Fruit fly (Drosophila melanogaster): Measurements from ENCODE around the gene Unc-76.

Gene Unc-76

dm6 chrX:2050070-2050899, 30.1 kb upstream of the Unc-76 start, which contains the start of gene moody (continued):
- TF ChIP-seq cwo (GFP tag; optimal IDR thresholded peaks at IDR 0.05): peak; percentile 96
- peak; percentile 96 for TF ChIP-seq CG10959 (GFP tag; IDR thresholded peaks at IDR 0.05)
- TF ChIP-seq chn (GFP tag; optimal IDR thresholded peaks at IDR 0.05): peak; percentile 97
- peak in 1 of 2 experiments; percentile 66 for TF ChIP-seq crp (GFP tag; optimal IDR thresholded peaks at IDR 0.05)
- TF ChIP-seq CG9817 (tag; optimal IDR thresholded peaks at IDR 0.05): peak; percentile 97
- peak; percentile 99 for TF ChIP-seq sr (GFP tag; IDR thresholded peaks at IDR 0.05)
- TF ChIP-seq ab (GFP tag; optimal IDR thresholded peaks at IDR 0.05): peak; percentile 89
- TF ChIP-seq CG9797 (GFP tag; optimal IDR thresholded peaks at IDR 0.05): peak; percentile 35
- peak; percentile 100 for TF ChIP-seq slbo (GFP tag; IDR thresholded peaks at IDR 0.05)
- TF ChIP-seq CG30431 (GFP tag; optimal IDR thresholded peaks at IDR 0.05): peak; percentile 95
- peak; percentile 96 for TF ChIP-seq Usf (GFP tag; optimal IDR thresholded peaks at IDR 0.05)
- TF ChIP-seq CG7556 (GFP tag; optimal IDR thresholded peaks at IDR 0.05): peak; percentile 96
- no peak for TF ChIP-seq Hr39 (optimal IDR thresholded peaks at IDR 0.05)
- TF ChIP-seq Xrp1 (GFP tag; IDR thresholded peaks at IDR 0.05): peak; percentile 98
- TF ChIP-seq luna (GFP tag; optimal IDR thresholded peaks at IDR 0.05): peak; percentile 92
- TF ChIP-seq CG17568 (GFP tag; optimal IDR thresholded peaks at IDR 0.05): peak; percentile 93
- peak; percentile 98 for TF ChIP-seq sisA (GFP tag; IDR thresholded peaks at IDR 0.05)
- TF ChIP-seq CG10274 (GFP tag; optimal IDR thresholded peaks at IDR 0.05): peak; percentile 92
- peak; percentile 98 for TF ChIP-seq ara (GFP tag; IDR thresholded peaks at IDR 0.05)
- TF ChIP-seq CG5953 (GFP tag; IDR thresholded peaks at IDR 0.05): peak; percentile 98
- peak; percentile 92 for TF ChIP-seq D19B (GFP tag; optimal IDR thresholded peaks at IDR 0.05)
- peak; percentile 96 for TF ChIP-seq klu (GFP tag; IDR thresholded peaks at IDR 0.05)
- TF ChIP-seq chm (GFP tag; IDR thresholded peaks at IDR 0.05): peak; percentile 99
- peak; percentile 98 for TF ChIP-seq Meics (GFP tag; optimal IDR thresholded peaks at IDR 0.05)
- TF ChIP-seq vfl (GFP tag; optimal IDR thresholded peaks at IDR 0.05): peak; percentile 97
- peak; percentile 28; the same call in 1 of the 2 replicates for TF ChIP-seq Bgb (GFP tag; IDR thresholded peaks at IDR 0.05; ENCODE audit: partially characterized antibody)
- TF ChIP-seq Mes4 (GFP tag; optimal IDR thresholded peaks at IDR 0.05): peak; percentile 95
- peak; percentile 93 for TF ChIP-seq NC2α (GFP tag; optimal IDR thresholded peaks at IDR 0.05)
- peak; percentile 96 for TF ChIP-seq YL-1 (GFP tag; optimal IDR thresholded peaks at IDR 0.05)
- TF ChIP-seq CG4707 (GFP tag; optimal IDR thresholded peaks at IDR 0.05): peak; percentile 87
- TF ChIP-seq CG4404 (GFP tag; IDR thresholded peaks at IDR 0.05): peak; percentile 93
- peak; percentile 97 for TF ChIP-seq CG6272 (GFP tag; IDR thresholded peaks at IDR 0.05)
- no peak for TF ChIP-seq tna (GFP tag; IDR thresholded peaks at IDR 0.05; ENCODE audit: partially characterized antibody)
- peak; percentile 96 for TF ChIP-seq slp2 (GFP tag; optimal IDR thresholded peaks at IDR 0.05)
- TF ChIP-seq slou (GFP tag; optimal IDR thresholded peaks at IDR 0.05): peak; percentile 87
- TF ChIP-seq Neu2 (GFP tag; optimal IDR thresholded peaks at IDR 0.05; ENCODE audit: borderline replicate concordance): peak; percentile 70
- TF ChIP-seq Med (GFP tag): peak; percentile 100
- TF ChIP-seq CG7786 (GFP tag; optimal IDR thresholded peaks at IDR 0.05): peak; percentile 98
- peak; percentile 70 for TF ChIP-seq CG10565 (GFP tag; optimal IDR thresholded peaks at IDR 0.05)
- peak; percentile 78 for TF ChIP-seq Nf-YB (GFP tag; optimal IDR thresholded peaks at IDR 0.05)
- peak; percentile 52; the same call in 2 of the 3 replicates for TF ChIP-seq CG34224 (GFP tag; IDR thresholded peaks at IDR 0.05; ENCODE audit: partially characterized antibody)
- TF ChIP-seq NC2β (GFP tag; optimal IDR thresholded peaks at IDR 0.05): peak; percentile 95
- no peak for TF ChIP-seq Elba2 (GFP tag; optimal IDR thresholded peaks at IDR 0.05)
- no peak for TF ChIP-seq pita (GFP tag; optimal IDR thresholded peaks at IDR 0.05)
- peak; percentile 96 for TF ChIP-seq da (GFP tag; optimal IDR thresholded peaks at IDR 0.05)
- TF ChIP-seq CG12659 (GFP tag; optimal IDR thresholded peaks at IDR 0.05): peak; percentile 98
- TF ChIP-seq grau (tag; optimal IDR thresholded peaks at IDR 0.05): peak; percentile 95
- TF ChIP-seq Sox102F (GFP tag; optimal IDR thresholded peaks at IDR 0.05): peak; percentile 94
- peak; percentile 93 for TF ChIP-seq Gsc (GFP tag; IDR thresholded peaks at IDR 0.05)
